Worm (Caenorhabditis elegans) whole organism, young adult: ENCODE data around the gene C14H10.2.

Source experiments
- B0336.3 ChIP-seq: fragments of 200-800 bp; sonication (Bioruptor generic); IDR thresholded peaks from 2 replicates; pipeline ENCODE4 v1.3.6; 2022; ENCODE audit warnings: missing genetic modification characterization, missing compliant biosample characterization
- C06A6.2 ChIP-seq: fragments of 200-800 bp; sonication (Bioruptor generic); conservative IDR thresholded peaks from 2 replicates; pipeline ENCODE4 v1.3.6; 2022; ENCODE audit warnings: missing genetic modification characterization, missing compliant biosample characterization
- F22D6.2 ChIP-seq: sonication (generic microtip); optimal IDR thresholded peaks from 2 replicates; lab custom pipeline; 2016; ENCODE audit warnings: mild to moderate bottlenecking, missing genetic modification characterization, missing compliant biosample characterization
- F37B4.10 ChIP-seq: fragments of 200-800 bp; sonication (Bioruptor generic); IDR thresholded peaks from 2 replicates; pipeline ENCODE4 v1.3.6; 2022; ENCODE audit warnings: missing genetic modification characterization, missing compliant biosample characterization
- F52B5.7 ChIP-seq: sonication (generic microtip); optimal IDR thresholded peaks from 2 replicates; lab custom pipeline; 2016; ENCODE audit warnings: mild to moderate bottlenecking, missing genetic modification characterization, missing compliant biosample characterization
- Y53F4B.3 ChIP-seq: fragments of 200-800 bp; sonication (Bioruptor generic); IDR thresholded peaks from 2 replicates; pipeline ENCODE4 v1.3.6; 2022; ENCODE audit warnings: missing genetic modification reagents, missing genetic modification characterization, missing compliant biosample characterization
- Y53G8AR.9 ChIP-seq: fragments of 200-800 bp; sonication (Bioruptor generic); conservative IDR thresholded peaks from 2 replicates; pipeline ENCODE4 v1.3.6; 2022; ENCODE audit warnings: missing genetic modification reagents, missing genetic modification characterization, missing compliant biosample characterization
- Y79H2A.3 ChIP-seq: fragments of 200-800 bp; sonication (Bioruptor generic); conservative IDR thresholded peaks from 2 replicates; pipeline ENCODE4 v1.3.6; 2022; ENCODE audit warnings: missing genetic modification reagents, missing genetic modification characterization, missing compliant biosample characterization
- ama-1 ChIP-seq, 3 experiments: fragments of 150-350 bp in 1 of 3; sonication (generic microtip) in 2 of 3; optimal IDR thresholded peaks; 2 replicates each; lab custom pipeline; 2014 to 2018; ENCODE audit warnings: missing biosample characterization in 2 of 3, missing genetic modification characterization in 2 of 3, missing genetic modification reagents in 2 of 3
- attf-6 ChIP-seq: fragments of 200-800 bp; sonication (Bioruptor generic); IDR thresholded peaks from 2 replicates; pipeline ENCODE4 v1.3.6; 2022; ENCODE audit warnings: missing genetic modification reagents, missing genetic modification characterization, missing compliant biosample characterization
- ceh-100 ChIP-seq: fragments of 200-800 bp; sonication (Bioruptor generic); IDR thresholded peaks from 2 replicates; pipeline ENCODE4 v1.3.6; 2022; ENCODE audit warnings: missing genetic modification reagents, missing genetic modification characterization, missing compliant biosample characterization
- ceh-58 ChIP-seq: fragments of 200-800 bp; sonication (Bioruptor generic); IDR thresholded peaks from 2 replicates; pipeline ENCODE4 v1.3.6; 2022; ENCODE audit warnings: missing genetic modification characterization, missing compliant biosample characterization
- ceh-91 ChIP-seq: fragments of 200-800 bp; sonication (Bioruptor generic); IDR thresholded peaks from 2 replicates; pipeline ENCODE4 v1.3.6; 2022; ENCODE audit warnings: missing genetic modification reagents, missing genetic modification characterization, missing compliant biosample characterization
- dox-1 ChIP-seq: fragments of 200-800 bp; sonication (Bioruptor generic); IDR thresholded peaks from 2 replicates; pipeline ENCODE4 v1.3.6; 2022; ENCODE audit warnings: missing genetic modification reagents, missing genetic modification characterization, missing compliant biosample characterization
- dpff-1 ChIP-seq: sonication (generic microtip); optimal IDR thresholded peaks from 2 replicates; lab custom pipeline; 2017; ENCODE audit warnings: mild to moderate bottlenecking, missing genetic modification characterization, missing compliant biosample characterization
- dpl-1 ChIP-seq: fragments of 150-350 bp; optimal IDR thresholded peaks from 2 replicates; lab custom pipeline; 2014; ENCODE audit warnings: missing biosample characterization, missing genetic modification reagents, missing genetic modification characterization
- egl-18 ChIP-seq: fragments of 200-800 bp; sonication (Bioruptor generic); IDR thresholded peaks from 2 replicates; pipeline ENCODE4 v1.3.6; 2022; ENCODE audit warnings: missing genetic modification reagents, missing genetic modification characterization, missing compliant biosample characterization
- let-526 ChIP-seq: fragments of 200-800 bp; sonication (Bioruptor generic); IDR thresholded peaks from 2 replicates; pipeline ENCODE4 v1.3.6; 2022; ENCODE audit warnings: missing genetic modification reagents, missing genetic modification characterization, missing compliant biosample characterization
- lir-1 ChIP-seq: fragments of 200-800 bp; sonication (Bioruptor generic); conservative IDR thresholded peaks from 2 replicates; pipeline ENCODE4 v1.3.6; 2022; ENCODE audit warnings: missing genetic modification reagents, missing genetic modification characterization, missing compliant biosample characterization
- lsy-27 ChIP-seq: sonication (generic microtip); optimal IDR thresholded peaks from 2 replicates; lab custom pipeline; 2017; ENCODE audit warnings: missing genetic modification characterization, mild to moderate bottlenecking, missing compliant biosample characterization, antibody characterized with exemption, missing genotype, borderline replicate concordance; ENCODE audit not compliant: insufficient read depth
- madf-8 ChIP-seq: fragments of 200-800 bp; sonication (Bioruptor generic); conservative IDR thresholded peaks from 2 replicates; pipeline ENCODE4 v1.3.6; 2022; ENCODE audit warnings: missing genetic modification reagents, missing genetic modification characterization, missing compliant biosample characterization
- mxl-1 ChIP-seq: sonication (generic microtip); optimal IDR thresholded peaks from 2 replicates; lab custom pipeline; 2016; ENCODE audit warnings: missing genetic modification characterization, missing compliant biosample characterization
- nfyb-1 ChIP-seq: fragments of 200-800 bp; sonication (Bioruptor generic); IDR thresholded peaks from 2 replicates; pipeline ENCODE4 v1.3.6; 2022; ENCODE audit warnings: missing genetic modification reagents, missing genetic modification characterization, missing compliant biosample characterization
- nhr-80 ChIP-seq: sonication (generic microtip); optimal IDR thresholded peaks from 2 replicates; lab custom pipeline; 2016; ENCODE audit warnings: missing genetic modification characterization, missing compliant biosample characterization
- rcor-1 ChIP-seq: fragments of 200-800 bp; sonication (Bioruptor generic); IDR thresholded peaks from 2 replicates; pipeline ENCODE4 v1.3.6; 2022; ENCODE audit warnings: missing genetic modification reagents, missing genetic modification characterization, missing compliant biosample characterization
- sdz-38 ChIP-seq: sonication (generic microtip); optimal IDR thresholded peaks from 2 replicates; lab custom pipeline; 2016; ENCODE audit warnings: missing genotype, missing genetic modification characterization, missing compliant biosample characterization
- sptf-2 ChIP-seq: fragments of 200-800 bp; sonication (Bioruptor generic); optimal IDR thresholded peaks from 2 replicates; lab custom pipeline; 2018; ENCODE audit warnings: mild to moderate bottlenecking, missing genetic modification characterization, missing compliant biosample characterization
- unc-130 ChIP-seq: sonication (generic microtip); optimal IDR thresholded peaks from 2 replicates; lab custom pipeline; 2016; ENCODE audit warnings: missing genetic modification reagents, missing genetic modification characterization, missing compliant biosample characterization
- zfh-2 ChIP-seq: fragments of 200-800 bp; sonication (Bioruptor generic); conservative IDR thresholded peaks from 2 replicates; pipeline ENCODE4 v1.3.6; 2022; ENCODE audit warnings: missing genetic modification reagents, missing genetic modification characterization, missing compliant biosample characterization
- ztf-22 ChIP-seq: fragments of 200-800 bp; sonication (Bioruptor generic); optimal IDR thresholded peaks from 2 replicates; lab custom pipeline; 2018; ENCODE audit warnings: mild to moderate bottlenecking, missing genetic modification characterization, moderate library complexity, missing compliant biosample characterization
- ztf-25 ChIP-seq: fragments of 200-800 bp; sonication (Bioruptor generic); IDR thresholded peaks from 2 replicates; pipeline ENCODE4 v1.3.6; 2022; ENCODE audit warnings: missing genetic modification reagents, missing genetic modification characterization, missing compliant biosample characterization
- ztf-28 ChIP-seq: fragments of 200-800 bp; sonication (Bioruptor generic); IDR thresholded peaks from 2 replicates; pipeline ENCODE4 v1.3.6; 2022; ENCODE audit warnings: missing genetic modification reagents, missing genetic modification characterization, missing compliant biosample characterization

The C14H10.2 gene

ce11 chrX:10228094-10228746 lies 24.5 kb downstream of the C14H10.2 start, which contains the start of gene C14H10.3:
Gene C14H10.3, minus strand, starts transcription at chrX:10228137.
- TF ChIP-seq Y53F4B.3 (no peak), madf-8 (GFP tag; lab: Robert Waterston, UW) (no peak), nhr-80 (tag; lab: Kevin White, UChicago) (peak; percentile 26)

ce11 chrX:10227217-10227616 lies 25.5 kb downstream of the C14H10.2 start:
- no peak for TF ChIP-seq rcor-1 (GFP tag; lab: Robert Waterston, UW)
- TF ChIP-seq nfyb-1 (GFP tag; lab: Robert Waterston, UW), result no peak
- TF ChIP-seq dox-1 (GFP tag; lab: Robert Waterston, UW), result no peak
- TF ChIP-seq F52B5.7 (tag; lab: Kevin White, UChicago), result no peak
- no peak for TF ChIP-seq unc-130
- no peak for TF ChIP-seq ztf-22 (GFP tag; lab: Kevin White, UChicago)
- no peak for TF ChIP-seq Y79H2A.3 (GFP tag; lab: Robert Waterston, UW)
- no peak for TF ChIP-seq mxl-1 (tag; lab: Kevin White, UChicago)
- TF ChIP-seq attf-6 (GFP tag; lab: Robert Waterston, UW), result no peak
- no peak for TF ChIP-seq C06A6.2 (GFP tag; lab: Robert Waterston, UW)
- TF ChIP-seq lsy-27 (tag; lab: Kevin White, UChicago), result no peak
- no peak for TF ChIP-seq lir-1 (GFP tag; lab: Robert Waterston, UW)
- TF ChIP-seq dpl-1 (GFP tag; lab: Kevin White, UChicago), result no peak
- no peak for TF ChIP-seq ama-1 (optimal IDR thresholded peaks at IDR 0.05; lab: Kevin White, UChicago)
- TF ChIP-seq ama-1 (GFP tag; optimal IDR thresholded peaks at IDR 0.05; lab: Kevin White, UChicago), result no peak

ce11 chrX:10225845-10226244 lies 26.8 kb downstream of the C14H10.2 start:
- no peak for TF ChIP-seq ceh-91 (GFP tag; lab: Robert Waterston, UW)
- no peak for TF ChIP-seq F52B5.7 (tag; lab: Kevin White, UChicago)
- no peak for TF ChIP-seq dox-1 (GFP tag; lab: Robert Waterston, UW)
- TF ChIP-seq sdz-38, result no peak
- TF ChIP-seq ztf-22 (GFP tag; lab: Kevin White, UChicago), result no peak
- no peak for TF ChIP-seq F37B4.10
- no peak for TF ChIP-seq ceh-100
- no peak for TF ChIP-seq dpff-1
- no peak for TF ChIP-seq F22D6.2 (tag; lab: Kevin White, UChicago)
- no peak for TF ChIP-seq B0336.3
- no peak for TF ChIP-seq ztf-28
- TF ChIP-seq ceh-58 (GFP tag; lab: Robert Waterston, UW), result no peak
- TF ChIP-seq zfh-2 (GFP tag; lab: Robert Waterston, UW), result no peak
- TF ChIP-seq ztf-25 (GFP tag; lab: Robert Waterston, UW), result no peak

DNA sequence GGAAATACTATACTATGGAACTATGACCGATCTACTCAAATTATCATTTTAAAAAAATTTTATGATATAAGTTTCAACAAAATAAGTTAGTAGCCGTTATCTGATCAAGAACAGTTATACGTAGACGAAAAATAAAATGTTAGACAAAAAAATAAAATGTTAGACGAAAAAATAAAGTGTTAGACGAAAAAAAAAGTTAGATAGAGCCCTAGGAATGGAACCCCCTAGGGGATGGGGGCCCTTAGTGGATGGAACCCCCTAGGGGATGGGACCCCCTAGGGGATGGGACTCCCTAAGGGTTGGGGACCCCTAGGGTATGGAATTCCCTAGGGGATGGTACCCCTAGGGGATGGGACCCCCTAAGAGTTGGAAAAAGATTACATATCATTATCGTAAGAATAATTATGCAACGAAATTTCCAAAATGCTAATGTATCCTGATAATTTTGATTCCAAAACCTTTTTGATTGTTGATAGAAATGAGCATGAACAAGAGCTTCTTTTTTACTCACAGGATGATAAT lies 33.4 kb downstream of the C14H10.2 start:
- 0 out of 2 replicates have a peak, but pooled peaks have one; percentile 27 for TF ChIP-seq let-526 (GFP tag; lab: Robert Waterston, UW)
- 0 out of 2 replicates have a peak, but pooled peaks have one; percentile 90 for TF ChIP-seq F37B4.10
- no peak for TF ChIP-seq sptf-2
- no peak for TF ChIP-seq egl-18 (GFP tag; lab: Robert Waterston, UW)
- TF ChIP-seq dox-1 (GFP tag; lab: Robert Waterston, UW), result 0 out of 2 replicates have a peak, but pooled peaks have one; percentile 15
- TF ChIP-seq Y53G8AR.9 (GFP tag; lab: Robert Waterston, UW), result 0 out of 2 replicates have a peak, but pooled peaks have one; percentile 21
